Fruit fly (Drosophila melanogaster) Kc167 (cell line): ENCODE results near the gene Not10.

Experiments used
- Myc ChIP-seq: fragments of >200 bp; optimal IDR thresholded peaks from 2 replicates; lab custom pipeline; 2017; ENCODE audit warnings: missing external identifiers
- Sin3A ChIP-seq: fragments of >200 bp; optimal IDR thresholded peaks from 2 replicates; lab custom pipeline; 2018; ENCODE audit warnings: missing external identifiers
- h ChIP-seq: fragments of >200 bp; optimal IDR thresholded peaks from 3 replicates; lab custom pipeline; 2018; ENCODE audit warnings: missing external identifiers
- insv ChIP-seq: fragments of >200 bp; optimal IDR thresholded peaks from 3 replicates; lab custom pipeline; 2018; ENCODE audit warnings: missing external identifiers
- psq ChIP-seq: fragments of >200 bp; optimal IDR thresholded peaks from 2 replicates; lab custom pipeline; 2017; ENCODE audit warnings: missing external identifiers
- ttk ChIP-seq: sonication (Bioruptor generic); optimal IDR thresholded peaks from 2 replicates; lab custom pipeline; 2017; ENCODE audit warnings: missing external identifiers

Gene Not10

dm6 chr3R:12681275-12681674, 50.8 kb downstream of the Not10 start, which contains the start of gene Cyp313a4:
Gene Cyp313a4 (minus strand): TSS chr3R:12681375.
- TF ChIP-seq insv (lab: Kevin White, UChicago) (no peak), h (lab: Kevin White, UChicago) (no peak), psq (no peak), Myc (lab: Kevin White, UChicago) (no peak), Sin3A (lab: Kevin White, UChicago) (no peak), ttk (lab: Kevin White, UChicago) (no peak)
